Worm (Caenorhabditis elegans) whole organism, late embryonic: ENCODE measurements around the gene ZK816.1.
A peak's percentile ranks its signal among the peaks of the same experiment; 100 is the strongest.

Experiments
- C08G9.2 ChIP-seq: sonication (generic microtip); optimal IDR thresholded peaks from 2 replicates; lab custom pipeline; 2016; ENCODE audit warnings: mild to moderate bottlenecking, missing genetic modification characterization, moderate library complexity, missing compliant biosample characterization
- C38D4.7 ChIP-seq: fragments of 200-800 bp; sonication (Bioruptor generic); optimal IDR thresholded peaks from 2 replicates; lab custom pipeline; 2018; ENCODE audit warnings: mild to moderate bottlenecking, missing genetic modification characterization, moderate library complexity, missing compliant biosample characterization
- F13H6.1 ChIP-seq: sonication (generic microtip); optimal IDR thresholded peaks from 2 replicates; lab custom pipeline; 2016; ENCODE audit warnings: missing genetic modification characterization, missing compliant biosample characterization
- K02D7.2 ChIP-seq: sonication (generic microtip); optimal IDR thresholded peaks from 2 replicates; lab custom pipeline; 2017; ENCODE audit warnings: mild to moderate bottlenecking, missing genetic modification characterization, missing compliant biosample characterization
- K09A11.1 ChIP-seq: sonication (generic microtip); optimal IDR thresholded peaks from 2 replicates; lab custom pipeline; 2017; ENCODE audit warnings: antibody characterized with exemption, mild to moderate bottlenecking, missing genetic modification characterization, missing compliant biosample characterization; ENCODE audit not compliant: insufficient read depth
- T23F11.4 ChIP-seq: fragments of 200-800 bp; sonication (Bioruptor generic); optimal IDR thresholded peaks from 2 replicates; lab custom pipeline; 2018; ENCODE audit warnings: mild to moderate bottlenecking, missing genetic modification characterization, missing compliant biosample characterization
- Y22D7AL.16 ChIP-seq: sonication (generic microtip); optimal IDR thresholded peaks from 2 replicates; lab custom pipeline; 2016; ENCODE audit warnings: missing genetic modification characterization, missing compliant biosample characterization
- ahr-1 ChIP-seq: sonication (generic microtip); optimal IDR thresholded peaks from 2 replicates; lab custom pipeline; 2016; ENCODE audit warnings: missing genetic modification characterization, missing compliant biosample characterization
- ama-1 ChIP-seq: fragments of 150-350 bp; optimal IDR thresholded peaks from 2 replicates; lab custom pipeline; 2014
- ceh-14 ChIP-seq: sonication (generic microtip); optimal IDR thresholded peaks from 2 replicates; lab custom pipeline; 2016; ENCODE audit warnings: missing genotype, missing genetic modification characterization, missing compliant biosample characterization
- ceh-18 ChIP-seq: sonication (generic microtip); optimal IDR thresholded peaks from 2 replicates; lab custom pipeline; 2016; ENCODE audit warnings: missing genetic modification characterization, missing compliant biosample characterization
- ceh-19 ChIP-seq: fragments of 200-800 bp; sonication (Bioruptor generic); optimal IDR thresholded peaks from 2 replicates; lab custom pipeline; 2018; ENCODE audit warnings: mild to moderate bottlenecking, missing genetic modification characterization, missing compliant biosample characterization
- ceh-2 ChIP-seq: sonication (generic microtip); optimal IDR thresholded peaks from 2 replicates; lab custom pipeline; 2016; ENCODE audit warnings: missing genotype, missing genetic modification characterization, missing compliant biosample characterization
- ceh-22 ChIP-seq: sonication (generic microtip); optimal IDR thresholded peaks from 2 replicates; lab custom pipeline; 2017; ENCODE audit warnings: missing biosample characterization, missing genetic modification characterization
- ceh-24 ChIP-seq: sonication (generic microtip); optimal IDR thresholded peaks from 2 replicates; lab custom pipeline; 2016; ENCODE audit warnings: mild to moderate bottlenecking, missing genetic modification characterization, missing compliant biosample characterization
- ceh-31 ChIP-seq: sonication (generic microtip); optimal IDR thresholded peaks from 2 replicates; lab custom pipeline; 2016; ENCODE audit warnings: missing genetic modification characterization, missing compliant biosample characterization
- ceh-34 ChIP-seq: sonication (generic microtip); optimal IDR thresholded peaks from 2 replicates; lab custom pipeline; 2016; ENCODE audit warnings: mild to moderate bottlenecking, missing genetic modification characterization, missing compliant biosample characterization
- ceh-48 ChIP-seq: sonication (generic microtip); optimal IDR thresholded peaks from 2 replicates; lab custom pipeline; 2016; ENCODE audit warnings: missing genetic modification characterization, inconsistent platforms, missing compliant biosample characterization
- ceh-6 ChIP-seq: fragments of 200-800 bp; sonication (Bioruptor generic); optimal IDR thresholded peaks from 2 replicates; lab custom pipeline; 2018; ENCODE audit warnings: mild to moderate bottlenecking, missing genetic modification characterization, missing compliant biosample characterization
- ceh-9 ChIP-seq: sonication (generic microtip); optimal IDR thresholded peaks from 2 replicates; lab custom pipeline; 2016; ENCODE audit warnings: mild to moderate bottlenecking, missing genetic modification characterization, inconsistent platforms, missing compliant biosample characterization
- che-1 ChIP-seq: sonication (generic microtip); optimal IDR thresholded peaks from 2 replicates; lab custom pipeline; 2016; ENCODE audit warnings: mild to moderate bottlenecking, missing genetic modification characterization, missing compliant biosample characterization
- dve-1 ChIP-seq: sonication (generic microtip); optimal IDR thresholded peaks from 2 replicates; lab custom pipeline; 2017; ENCODE audit warnings: antibody characterized with exemption, mild to moderate bottlenecking, missing genetic modification characterization, missing compliant biosample characterization
- elt-2 ChIP-seq: sonication (generic microtip); optimal IDR thresholded peaks from 2 replicates; lab custom pipeline; 2016; ENCODE audit warnings: missing genetic modification reagents, missing genetic modification characterization, missing compliant biosample characterization
- elt-4 ChIP-seq: sonication (generic microtip); optimal IDR thresholded peaks from 2 replicates; lab custom pipeline; 2016; ENCODE audit warnings: missing genetic modification characterization, missing compliant biosample characterization
- ets-4 ChIP-seq: sonication (generic microtip); optimal IDR thresholded peaks from 2 replicates; lab custom pipeline; 2016; ENCODE audit warnings: missing genetic modification characterization, missing compliant biosample characterization
- eyg-1 ChIP-seq: sonication (generic microtip); optimal IDR thresholded peaks from 2 replicates; lab custom pipeline; 2016; ENCODE audit warnings: missing genotype, missing genetic modification characterization, missing compliant biosample characterization
- fax-1 ChIP-seq: sonication (generic microtip); optimal IDR thresholded peaks from 2 replicates; lab custom pipeline; 2016; ENCODE audit warnings: missing genotype, missing genetic modification characterization, missing compliant biosample characterization
- fkh-6 ChIP-seq: sonication (generic microtip); optimal IDR thresholded peaks from 2 replicates; lab custom pipeline; 2016; ENCODE audit warnings: missing genetic modification characterization, missing compliant biosample characterization
- gmeb-2 ChIP-seq: sonication (generic microtip); optimal IDR thresholded peaks from 2 replicates; lab custom pipeline; 2016; ENCODE audit warnings: missing genetic modification characterization, inconsistent platforms, missing compliant biosample characterization
- hlh-15 ChIP-seq: sonication (generic microtip); optimal IDR thresholded peaks from 2 replicates; lab custom pipeline; 2016; ENCODE audit warnings: missing genetic modification characterization, missing compliant biosample characterization
- hlh-30 ChIP-seq: sonication (generic microtip); optimal IDR thresholded peaks from 2 replicates; lab custom pipeline; 2017; ENCODE audit warnings: antibody characterized with exemption, missing genetic modification characterization, missing compliant biosample characterization; ENCODE audit not compliant: insufficient read depth
- hlh-6 ChIP-seq: sonication (generic microtip); optimal IDR thresholded peaks from 2 replicates; lab custom pipeline; 2016; ENCODE audit warnings: missing genotype, missing genetic modification characterization, missing compliant biosample characterization
- hlh-8 ChIP-seq: sonication (generic microtip); optimal IDR thresholded peaks from 2 replicates; lab custom pipeline; 2016; ENCODE audit warnings: missing genotype, missing genetic modification characterization, missing compliant biosample characterization
- lin-11 ChIP-seq: fragments of 200-800 bp; sonication (Bioruptor generic); optimal IDR thresholded peaks from 2 replicates; lab custom pipeline; 2018; ENCODE audit warnings: mild to moderate bottlenecking, missing genetic modification characterization, missing compliant biosample characterization
- madf-2 ChIP-seq: sonication (generic microtip); optimal IDR thresholded peaks from 2 replicates; lab custom pipeline; 2017; ENCODE audit warnings: missing genetic modification characterization, missing compliant biosample characterization
- mec-3 ChIP-seq: sonication (generic microtip); optimal IDR thresholded peaks from 2 replicates; lab custom pipeline; 2016; ENCODE audit warnings: borderline replicate concordance, missing genetic modification characterization, missing compliant biosample characterization
- nhr-232 ChIP-seq: sonication (generic microtip); optimal IDR thresholded peaks from 2 replicates; lab custom pipeline; 2016; ENCODE audit warnings: missing genetic modification characterization, missing compliant biosample characterization
- pag-3 ChIP-seq: sonication (generic microtip); optimal IDR thresholded peaks from 2 replicates; lab custom pipeline; 2016; ENCODE audit warnings: missing compliant biosample characterization, missing genetic modification characterization, borderline replicate concordance
- pat-9 ChIP-seq: fragments of 200-800 bp; sonication (Bioruptor generic); optimal IDR thresholded peaks from 2 replicates; lab custom pipeline; 2018; ENCODE audit warnings: mild to moderate bottlenecking, missing genetic modification characterization, moderate library complexity, missing compliant biosample characterization
- pha-2 ChIP-seq: sonication (generic microtip); optimal IDR thresholded peaks from 2 replicates; lab custom pipeline; 2017; ENCODE audit warnings: mild to moderate bottlenecking, missing genetic modification characterization, missing compliant biosample characterization
- pha-4 ChIP-seq: fragments of 150-350 bp; optimal IDR thresholded peaks from 2 replicates; lab custom pipeline; 2018; ENCODE audit warnings: missing biosample characterization, missing genetic modification reagents, missing genetic modification characterization
- pqm-1 ChIP-seq: sonication (generic microtip); optimal IDR thresholded peaks from 2 replicates; lab custom pipeline; 2016; ENCODE audit warnings: missing genetic modification characterization, missing compliant biosample characterization
- rnt-1 ChIP-seq: sonication (generic microtip); optimal IDR thresholded peaks from 2 replicates; lab custom pipeline; 2016; ENCODE audit warnings: missing genetic modification characterization, missing compliant biosample characterization
- sdc-2 ChIP-seq: sonication (generic microtip); optimal IDR thresholded peaks from 2 replicates; lab custom pipeline; 2016; ENCODE audit warnings: missing genotype, missing genetic modification characterization, missing compliant biosample characterization
- sox-2 ChIP-seq: fragments of 200-800 bp; sonication (Bioruptor generic); IDR thresholded peaks from 2 replicates; pipeline ENCODE4 v1.3.6; 2022; ENCODE audit warnings: missing genetic modification reagents, missing genetic modification characterization, missing compliant biosample characterization
- sox-4 ChIP-seq: sonication (generic microtip); optimal IDR thresholded peaks from 2 replicates; lab custom pipeline; 2017; ENCODE audit warnings: mild to moderate bottlenecking, missing genetic modification characterization, inconsistent platforms, missing compliant biosample characterization
- tbx-2 ChIP-seq: sonication (generic microtip); optimal IDR thresholded peaks from 2 replicates; lab custom pipeline; 2016; ENCODE audit warnings: missing genetic modification characterization, missing compliant biosample characterization
- tbx-7 ChIP-seq: sonication (generic microtip); optimal IDR thresholded peaks from 2 replicates; lab custom pipeline; 2016; ENCODE audit warnings: missing genotype, missing genetic modification characterization, missing compliant biosample characterization
- ttx-3 ChIP-seq: sonication (generic microtip); optimal IDR thresholded peaks from 2 replicates; lab custom pipeline; 2016; ENCODE audit warnings: missing genetic modification reagents, missing genetic modification characterization, missing compliant biosample characterization
- unc-3 ChIP-seq, 2 experiments: fragments of 200-800 bp in 1 of 2; sonication (Bioruptor generic) in 1 of 2; sonication (generic microtip) in 1 of 2; conservative IDR thresholded peaks in 1 of 2; optimal IDR thresholded peaks in 1 of 2; 2 replicates each; pipeline versions ENCODE4 v1.3.6 to Lab custom; 2016 to 2022; ENCODE audit warnings: missing compliant biosample characterization in 2 of 2, missing genetic modification characterization in 2 of 2, missing genetic modification reagents in 1 of 2
- unc-86 ChIP-seq: sonication (generic microtip); optimal IDR thresholded peaks from 2 replicates; lab custom pipeline; 2016; ENCODE audit warnings: missing genetic modification characterization, missing compliant biosample characterization
- ztf-16 ChIP-seq: sonication (generic microtip); optimal IDR thresholded peaks from 2 replicates; lab custom pipeline; 2017; ENCODE audit warnings: missing genetic modification characterization, missing compliant biosample characterization

ZK816.1 gene

DNA sequence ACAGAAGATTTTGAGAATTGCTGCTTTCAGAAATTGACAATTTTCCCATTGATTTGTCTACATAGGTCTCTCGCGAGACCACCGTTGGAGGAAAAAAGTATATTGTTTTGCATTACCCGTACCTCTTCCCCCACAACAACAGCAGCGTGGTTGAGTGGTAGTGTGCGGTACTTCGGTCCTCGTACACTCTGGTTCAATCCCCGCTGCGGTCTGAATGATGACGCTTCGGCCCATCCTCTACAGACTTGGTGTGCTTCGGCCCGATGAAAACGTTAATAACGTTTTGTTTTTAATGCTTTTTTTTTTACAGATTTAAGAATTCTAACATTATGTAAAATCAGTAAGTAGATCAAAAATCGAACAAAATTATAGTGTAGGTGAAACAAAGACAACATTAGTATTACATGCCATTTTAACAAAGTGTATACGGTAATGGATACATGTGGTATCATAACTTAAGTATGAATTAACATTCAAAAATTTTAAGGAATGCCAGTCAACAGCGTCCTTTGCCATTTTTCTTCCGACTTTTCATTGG, 3.5 kb upstream of the ZK816.1 start, which contains the start of gene ZK816.3:
TSS of gene ZK816.3 (plus strand) at position 488 of the 538 bp plus-strand sequence.
- TF ChIP-seq sox-2 (GFP tag; lab: Robert Waterston, UW), result peak; percentile 77
- TF ChIP-seq ahr-1, result no peak
- peak; percentile 60 for TF ChIP-seq che-1 (tag; lab: Kevin White, UChicago)
- peak; percentile 29 for TF ChIP-seq gmeb-2
- peak; percentile 30 for TF ChIP-seq eyg-1
- TF ChIP-seq ceh-9 (tag; lab: Kevin White, UChicago), result no peak
- TF ChIP-seq Y22D7AL.16, result peak; percentile 37
- peak; percentile 50 for TF ChIP-seq pha-2 (tag; lab: Kevin White, UChicago)
- peak; percentile 46; the same call in 1 of the 2 replicates for TF ChIP-seq unc-3 (GFP tag; conservative IDR thresholded peaks at IDR 0.05; lab: Robert Waterston, UW)
- TF ChIP-seq unc-3 (tag; optimal IDR thresholded peaks at IDR 0.05; lab: Kevin White, UChicago), result no peak
- TF ChIP-seq tbx-2 (tag; lab: Kevin White, UChicago), result peak; percentile 72
- TF ChIP-seq ets-4 (tag; lab: Kevin White, UChicago), result no peak
- TF ChIP-seq ceh-6 (GFP tag; lab: Kevin White, UChicago), result peak; percentile 75
- peak; percentile 36 for TF ChIP-seq ceh-31 (tag; lab: Kevin White, UChicago)
- peak; percentile 71 for TF ChIP-seq pat-9 (tag; lab: Kevin White, UChicago)
- peak; percentile 29 for TF ChIP-seq hlh-15 (tag; lab: Kevin White, UChicago)
- peak; percentile 4 for TF ChIP-seq ceh-14
- peak; percentile 15 for TF ChIP-seq dve-1 (tag; lab: Kevin White, UChicago)
- peak; percentile 55 for TF ChIP-seq K09A11.1 (tag; lab: Kevin White, UChicago)
- TF ChIP-seq K02D7.2 (tag; lab: Kevin White, UChicago), result no peak
- TF ChIP-seq mec-3 (tag; lab: Kevin White, UChicago), result no peak
- TF ChIP-seq ceh-19 (GFP tag; lab: Kevin White, UChicago), result peak; percentile 36
- TF ChIP-seq F13H6.1 (tag; lab: Kevin White, UChicago), result no peak
- TF ChIP-seq hlh-8, result peak; percentile 23
- TF ChIP-seq ceh-34, result peak; percentile 60
- no peak for TF ChIP-seq hlh-30 (tag; lab: Kevin White, UChicago)
- peak; percentile 63 for TF ChIP-seq sdc-2
- TF ChIP-seq sox-4 (tag; lab: Kevin White, UChicago), result peak; percentile 61
- TF ChIP-seq ceh-24 (tag; lab: Kevin White, UChicago), result no peak
- peak; percentile 78 for TF ChIP-seq elt-2 (tag; lab: Kevin White, UChicago)
- TF ChIP-seq unc-86 (tag; lab: Kevin White, UChicago), result peak; percentile 31
- no peak for TF ChIP-seq pha-4 (tag; lab: Kevin White, UChicago)
- peak; percentile 69 for TF ChIP-seq fkh-6 (tag; lab: Kevin White, UChicago)
- peak; percentile 35 for TF ChIP-seq rnt-1
- no peak for TF ChIP-seq T23F11.4 (GFP tag; lab: Kevin White, UChicago)
- TF ChIP-seq madf-2 (tag; lab: Kevin White, UChicago), result peak; percentile 32
- peak; percentile 74 for TF ChIP-seq nhr-232 (tag; lab: Kevin White, UChicago)
- TF ChIP-seq ceh-22 (tag; lab: Kevin White, UChicago), result no peak
- no peak for TF ChIP-seq ceh-48 (tag; lab: Kevin White, UChicago)
- TF ChIP-seq fax-1 (tag; lab: Kevin White, UChicago), result peak; percentile 35
- TF ChIP-seq pqm-1, result no peak
- no peak for TF ChIP-seq ztf-16 (tag; lab: Kevin White, UChicago)
- TF ChIP-seq hlh-6 (tag; lab: Kevin White, UChicago), result peak; percentile 79
- peak; percentile 43 for TF ChIP-seq C08G9.2 (tag; lab: Kevin White, UChicago)
- no peak for TF ChIP-seq pag-3 (tag; lab: Kevin White, UChicago)
- no peak for TF ChIP-seq elt-4 (tag; lab: Kevin White, UChicago)
- peak; percentile 32 for TF ChIP-seq ttx-3 (tag; lab: Kevin White, UChicago)
- peak; percentile 35 for TF ChIP-seq C38D4.7
- TF ChIP-seq lin-11 (tag; lab: Kevin White, UChicago), result peak; percentile 43
- no peak for TF ChIP-seq ceh-18 (tag; lab: Kevin White, UChicago)
- TF ChIP-seq ceh-2 (tag; lab: Kevin White, UChicago), result peak; percentile 28
- peak; percentile 12 for TF ChIP-seq tbx-7 (tag; lab: Kevin White, UChicago)
- no peak for TF ChIP-seq ama-1 (lab: Kevin White, UChicago)
